Worm (Caenorhabditis elegans) whole organism, L3 larva: ENCODE results near the gene F58D2.5.

Experiments
- R02D3.7 ChIP-seq: fragments of 150-350 bp; optimal IDR thresholded peaks from 2 replicates; lab custom pipeline; 2014; ENCODE audit warnings: missing biosample characterization, missing genetic modification characterization
- ceh-16 ChIP-seq: sonication (generic microtip); optimal IDR thresholded peaks from 2 replicates; lab custom pipeline; 2017; ENCODE audit warnings: missing biosample characterization, missing genetic modification characterization
- ceh-28 ChIP-seq: fragments of 150-350 bp; optimal IDR thresholded peaks from 2 replicates; lab custom pipeline; 2014; ENCODE audit warnings: missing biosample characterization, missing genetic modification reagents, missing genetic modification characterization
- ceh-9 ChIP-seq: sonication (generic microtip); optimal IDR thresholded peaks from 2 replicates; lab custom pipeline; 2018; ENCODE audit warnings: missing biosample characterization, missing genetic modification characterization
- egl-27 ChIP-seq: sonication (generic microtip); optimal IDR thresholded peaks from 4 replicates; lab custom pipeline; 2017; ENCODE audit warnings: missing biosample characterization, missing genetic modification reagents, missing genetic modification characterization
- fkh-2 ChIP-seq: fragments of 150-350 bp; optimal IDR thresholded peaks from 2 replicates; lab custom pipeline; 2014; ENCODE audit warnings: missing biosample characterization, missing genetic modification reagents, missing genetic modification characterization
- hmg-11 ChIP-seq: sonication (generic microtip); optimal IDR thresholded peaks from 2 replicates; lab custom pipeline; 2016; ENCODE audit warnings: missing genetic modification characterization, missing compliant biosample characterization
- lin-15B ChIP-seq: fragments of 150-350 bp; optimal IDR thresholded peaks from 2 replicates; lab custom pipeline; 2014; ENCODE audit warnings: missing biosample characterization, missing genetic modification characterization
- lsy-12 ChIP-seq: sonication (generic microtip); optimal IDR thresholded peaks from 2 replicates; lab custom pipeline; 2016; ENCODE audit warnings: mild to moderate bottlenecking, missing genetic modification characterization, missing compliant biosample characterization
- nfya-1 ChIP-seq: sonication (generic microtip); optimal IDR thresholded peaks from 2 replicates; lab custom pipeline; 2017; ENCODE audit warnings: missing genetic modification characterization, mild to moderate bottlenecking, missing compliant biosample characterization, antibody characterized with exemption, moderate library complexity; ENCODE audit not compliant: insufficient read depth
- nhr-11 ChIP-seq: fragments of 150-350 bp; optimal IDR thresholded peaks from 2 replicates; lab custom pipeline; 2014; ENCODE audit warnings: missing biosample characterization, missing genetic modification characterization
- nhr-77 ChIP-seq: fragments of 150-350 bp; optimal IDR thresholded peaks from 2 replicates; lab custom pipeline; 2014; ENCODE audit warnings: missing biosample characterization, missing genetic modification characterization
- sea-2 ChIP-seq: fragments of 150-350 bp; sonication (generic microtip); optimal IDR thresholded peaks from 4 replicates; lab custom pipeline; 2014; ENCODE audit warnings: missing biosample characterization, missing genetic modification reagents, missing genetic modification characterization
- tbx-2 ChIP-seq: sonication (generic microtip); optimal IDR thresholded peaks from 2 replicates; lab custom pipeline; 2016; ENCODE audit warnings: mild to moderate bottlenecking, missing genetic modification characterization, missing compliant biosample characterization
- unc-39 ChIP-seq: sonication (generic microtip); optimal IDR thresholded peaks from 4 replicates; lab custom pipeline; 2017; ENCODE audit warnings: missing biosample characterization, missing genetic modification characterization
- ztf-11 ChIP-seq: fragments of 150-350 bp; optimal IDR thresholded peaks from 2 replicates; lab custom pipeline; 2014; ENCODE audit warnings: missing biosample characterization, missing genetic modification characterization
- ztf-4 ChIP-seq: fragments of 150-350 bp; optimal IDR thresholded peaks from 2 replicates; lab custom pipeline; 2014; ENCODE audit warnings: missing biosample characterization, missing genetic modification characterization

Gene F58D2.5

ce11 chrIV:13154391-13155283 lies 38.5 kb downstream of the F58D2.5 start, which contains the start of the genes crld-1 and msh-5:
Gene crld-1 (minus strand): TSS chrIV:13154441.
Gene msh-5 (plus strand): TSS chrIV:13155233.
- TF ChIP-seq nfya-1 (tag; lab: Kevin White, UChicago), result no peak
- no peak for TF ChIP-seq fkh-2 (tag; lab: Kevin White, UChicago)
- peak; percentile 25 for TF ChIP-seq hmg-11 (tag; lab: Kevin White, UChicago)

- TF ChIP-seq lin-15B (tag; lab: Kevin White, UChicago) (no peak), unc-39 (no peak), ztf-4 (tag; lab: Kevin White, UChicago) (no peak), ceh-28 (no peak), lsy-12 (tag; lab: Kevin White, UChicago) (no peak), ceh-16 (tag; lab: Kevin White, UChicago) (no peak), ztf-11 (tag; lab: Kevin White, UChicago) (no peak), nhr-77 (tag; lab: Kevin White, UChicago) (no peak), egl-27 (tag; lab: Kevin White, UChicago) (no peak), R02D3.7 (tag; lab: Kevin White, UChicago) (no peak), nhr-11 (tag; lab: Kevin White, UChicago) (no peak)
These were observed 43.9 kb downstream of the F58D2.5 start, which contains the start of gene nlp-79 for ce11 chrIV:13149276-13149675. Gene nlp-79 (plus strand): TSS chrIV:13149576.

DNA sequence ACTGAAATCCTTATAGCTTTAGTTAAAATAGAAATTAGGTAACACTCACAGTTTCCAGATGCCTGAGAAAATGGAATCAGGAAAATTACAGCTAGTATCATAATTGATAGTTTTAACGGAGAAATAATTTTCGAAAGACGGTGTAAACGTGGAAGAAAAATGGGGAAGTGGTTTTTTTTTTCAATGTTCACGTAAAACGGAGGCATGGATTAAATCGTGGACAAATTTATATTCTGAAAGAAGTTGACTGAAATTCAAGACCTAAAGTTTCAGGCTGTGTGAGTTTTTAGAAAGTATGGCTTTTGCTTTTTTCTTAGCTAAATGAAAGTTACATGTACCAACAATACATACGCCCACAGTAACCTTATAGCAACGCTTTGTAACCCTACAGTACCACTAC lies 50.9 kb downstream of the F58D2.5 start, which contains the start of gene spe-43:
Gene spe-43 (minus strand): TSS at position 101 of the 400 bp plus-strand sequence.
- TF ChIP-seq tbx-2 (no peak), ztf-4 (tag; lab: Kevin White, UChicago) (no peak), ceh-9 (tag; lab: Kevin White, UChicago) (no peak), ztf-11 (tag; lab: Kevin White, UChicago) (no peak), sea-2 (GFP tag; lab: Kevin White, UChicago) (no peak)
- TF ChIP-seq, all 47 proteins: peak for 0
